Fruit fly (Drosophila melanogaster): ENCODE measurements around the gene CG12111.

The CG12111 gene

dm6 chrX:8561404-8562397 lies 9.0 kb downstream of the CG12111 start (continued):
- peak; percentile 48 for TF ChIP-seq pzg (GFP tag; optimal IDR thresholded peaks at IDR 0.05)
- TF ChIP-seq CG6689 (GFP tag; IDR thresholded peaks at IDR 0.05) = peak; percentile 38; the same call in 1 of the 2 replicates
- peak; percentile 53; the same call in 2 of the 3 replicates for TF ChIP-seq CG16813 (GFP tag; IDR thresholded peaks at IDR 0.05; ENCODE audit: partially characterized antibody)
- TF ChIP-seq Chrac-16 (GFP tag; optimal IDR thresholded peaks at IDR 0.05) = no peak
- peak; percentile 28 for TF ChIP-seq tx (GFP tag; optimal IDR thresholded peaks at IDR 0.05)
- TF ChIP-seq Hsf (GFP tag; optimal IDR thresholded peaks at IDR 0.05) = peak; percentile 49
- peak; percentile 26; the same call in 1 of the 2 replicates for TF ChIP-seq NFAT (GFP tag; IDR thresholded peaks at IDR 0.05)
- no peak for TF ChIP-seq az2 (GFP tag; optimal IDR thresholded peaks at IDR 0.05)
- TF ChIP-seq slbo (GFP tag; IDR thresholded peaks at IDR 0.05) = peak; percentile 22; the same call in 1 of the 2 replicates
- TF ChIP-seq vnd (GFP tag; IDR thresholded peaks at IDR 0.05; ENCODE audit: partially characterized antibody) = 0 out of 3 replicates have a peak, but pooled peaks have one; percentile 45
- no peak for TF ChIP-seq D19B (GFP tag; optimal IDR thresholded peaks at IDR 0.05)
- peak; percentile 47 for TF ChIP-seq scrt (GFP tag; optimal IDR thresholded peaks at IDR 0.05)
- peak; percentile 70 for TF ChIP-seq CG18599 (GFP tag; optimal IDR thresholded peaks at IDR 0.05)
- TF ChIP-seq CG4360 (GFP tag; IDR thresholded peaks at IDR 0.05) = 0 out of 2 replicates have a peak, but pooled peaks have one; percentile 22
- TF ChIP-seq Spps (tag; optimal IDR thresholded peaks at IDR 0.05) = no peak
- peak; percentile 63; the same call in 2 of the 3 replicates for TF ChIP-seq zfh1 (GFP tag; IDR thresholded peaks at IDR 0.05)
- peak; percentile 42 for TF ChIP-seq Blimp-1 (GFP tag; optimal IDR thresholded peaks at IDR 0.05)
- peak; percentile 4 for TF ChIP-seq fu2 (GFP tag; optimal IDR thresholded peaks at IDR 0.05)
- peak; percentile 26 for TF ChIP-seq CG9876 (GFP tag; optimal IDR thresholded peaks at IDR 0.05)
- TF ChIP-seq CG18619 (GFP tag; optimal IDR thresholded peaks at IDR 0.05) = peak; percentile 7
- TF ChIP-seq CG2875 (GFP tag; optimal IDR thresholded peaks at IDR 0.05) = peak; percentile 5
- TF ChIP-seq dpn (GFP tag; optimal IDR thresholded peaks at IDR 0.05) = peak; percentile 43 to 52
- TF ChIP-seq CHES-1-like (GFP tag; optimal IDR thresholded peaks at IDR 0.05) = peak; percentile 16
- TF ChIP-seq CG4282 (GFP tag; optimal IDR thresholded peaks at IDR 0.05) = peak; percentile 11
- peak; percentile 20 for TF ChIP-seq CG9797 (GFP tag; optimal IDR thresholded peaks at IDR 0.05)
- TF ChIP-seq CG4404 (GFP tag; IDR thresholded peaks at IDR 0.05) = peak; percentile 11; the same call in 1 of the 2 replicates
- TF ChIP-seq Ptx1 (GFP tag; IDR thresholded peaks at IDR 0.05) = 0 out of 2 replicates have a peak, but pooled peaks have one; percentile 23
- TF ChIP-seq dimm (GFP tag; IDR thresholded peaks at IDR 0.05) = no peak
- TF ChIP-seq PHDP (tag; optimal IDR thresholded peaks at IDR 0.05) = no peak
- no peak for TF ChIP-seq CG16779 (GFP tag; IDR thresholded peaks at IDR 0.05)
- no peak for TF ChIP-seq CG7556 (GFP tag; optimal IDR thresholded peaks at IDR 0.05)
- peak; percentile 54; the same call in 1 of the 2 replicates for TF ChIP-seq amos (GFP tag; IDR thresholded peaks at IDR 0.05; ENCODE audit: partially characterized antibody)
- no peak for TF ChIP-seq cato (GFP tag; optimal IDR thresholded peaks at IDR 0.05; ENCODE audit: borderline replicate concordance)
- TF ChIP-seq gem (tag; optimal IDR thresholded peaks at IDR 0.05) = peak; percentile 8
- peak; percentile 26 for TF ChIP-seq Dad (GFP tag; optimal IDR thresholded peaks at IDR 0.05)
- peak; percentile 80 for TF ChIP-seq zen (tag; optimal IDR thresholded peaks at IDR 0.05)
- peak; percentile 50 for TF ChIP-seq mirr (GFP tag; optimal IDR thresholded peaks at IDR 0.05)
- TF ChIP-seq TFAM (GFP tag; optimal IDR thresholded peaks at IDR 0.05) = no peak
- peak; percentile 68; the same call in 2 of the 4 replicates for TF ChIP-seq chinmo (GFP tag; IDR thresholded peaks at IDR 0.05; ENCODE audit: partially characterized antibody)
- TF ChIP-seq trem (tag; optimal IDR thresholded peaks at IDR 0.05) = peak; percentile 13
- peak; percentile 62 for TF ChIP-seq CG10543 (GFP tag; optimal IDR thresholded peaks at IDR 0.05)
- TF ChIP-seq Xbp1 (GFP tag; optimal IDR thresholded peaks at IDR 0.05) = peak; percentile 21
- TF ChIP-seq CG5953 (GFP tag; IDR thresholded peaks at IDR 0.05) = no peak
- TF ChIP-seq ro (GFP tag; IDR thresholded peaks at IDR 0.05) = no peak
- TF ChIP-seq Dref (GFP tag; IDR thresholded peaks at IDR 0.05) = peak; percentile 63
- peak; percentile 67; the same call in 2 of the 3 replicates for TF ChIP-seq CG6791 (GFP tag; IDR thresholded peaks at IDR 0.05; ENCODE audit: partially characterized antibody)
- TF ChIP-seq CG33213 (GFP tag; optimal IDR thresholded peaks at IDR 0.05) = peak; percentile 38

Data from whole organism, embryonic.